Fruit fly (Drosophila melanogaster): ENCODE results near the gene CG13312.

Gene CG13312

DNA sequence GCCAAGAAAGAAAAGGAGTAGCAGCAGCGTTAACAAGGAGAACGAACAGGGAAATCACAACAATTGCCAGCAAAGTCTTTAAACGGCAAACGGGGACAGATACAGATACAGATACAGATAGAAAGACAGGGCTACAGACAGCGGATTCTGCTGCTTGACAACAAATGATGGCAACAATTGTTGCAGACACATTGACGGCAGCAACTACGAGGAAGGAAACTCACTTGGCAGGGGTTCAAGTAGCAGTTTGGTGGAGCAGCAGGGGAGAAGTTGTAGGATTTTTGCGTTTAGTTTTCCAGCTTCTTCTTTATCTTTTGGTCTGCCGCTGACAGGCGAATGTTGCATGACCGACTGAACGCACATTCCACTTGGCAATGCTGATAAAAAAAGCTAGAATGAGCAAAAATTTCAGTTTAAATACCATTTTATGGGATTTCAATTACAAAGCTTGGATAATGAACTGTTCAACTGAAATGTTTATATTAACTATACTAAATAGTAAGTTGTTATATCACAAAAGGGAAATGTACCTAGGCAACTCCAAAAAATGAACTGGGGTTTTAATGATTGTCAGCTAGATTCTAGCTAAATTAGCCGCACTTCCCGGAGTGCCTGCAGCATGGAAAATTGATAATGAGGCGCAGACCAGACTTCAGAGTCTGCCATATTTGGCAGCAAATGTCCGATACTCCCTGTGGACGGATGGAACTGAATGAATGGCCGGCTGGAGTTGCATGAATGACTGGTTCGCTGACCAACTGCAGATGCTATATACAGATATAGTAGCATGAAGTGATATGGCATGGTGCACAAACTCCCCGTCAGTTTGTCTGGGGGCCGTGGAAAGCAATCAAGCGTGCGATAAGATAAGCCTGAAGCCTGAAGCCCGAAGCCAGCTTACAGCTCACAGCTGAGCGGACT is 44.0 kb upstream of the CG13312 start:
- TF ChIP-seq CG11504 (tag; optimal IDR thresholded peaks at IDR 0.05) (peak; percentile 92), wek (GFP tag; optimal IDR thresholded peaks at IDR 0.05) (no peak), CG12659 (GFP tag; optimal IDR thresholded peaks at IDR 0.05) (no peak), z (GFP tag; IDR thresholded peaks at IDR 0.05) (no peak), salm (tag; optimal IDR thresholded peaks at IDR 0.05) (no peak), Rfx (GFP tag; IDR thresholded peaks at IDR 0.05) (0 out of 2 replicates have a peak, but pooled peaks have one; percentile 6), Atf-2 (GFP tag; optimal IDR thresholded peaks at IDR 0.05) (no peak), Sry-β (GFP tag; optimal IDR thresholded peaks at IDR 0.05) (peak; percentile 88), CG13296 (GFP tag; optimal IDR thresholded peaks at IDR 0.05) (no peak), grau (tag; optimal IDR thresholded peaks at IDR 0.05) (no peak), ap (GFP tag; IDR thresholded peaks at IDR 0.05) (no peak), sob (GFP tag; IDR thresholded peaks at IDR 0.05) (no peak), mld (GFP tag; IDR thresholded peaks at IDR 0.05; ENCODE audit: partially characterized antibody) (no peak), Scr (GFP tag; IDR thresholded peaks at IDR 0.05; ENCODE audit: partially characterized antibody) (no peak), Eip74EF (GFP tag; optimal IDR thresholded peaks at IDR 0.05) (no peak), Ets65A (GFP tag) (no peak), CG6791 (GFP tag; IDR thresholded peaks at IDR 0.05; ENCODE audit: partially characterized antibody) (peak; percentile 30; the same call in 1 of the 3 replicates), CG32532 (GFP tag; IDR thresholded peaks at IDR 0.05) (no peak), Drgx (GFP tag; IDR thresholded peaks at IDR 0.05) (no peak), GATAe (GFP tag; conservative IDR thresholded peaks at IDR 0.05) (no peak), CTCF (GFP tag; optimal IDR thresholded peaks at IDR 0.05) (no peak), CkIIα-i1 (GFP tag; IDR thresholded peaks at IDR 0.05) (no peak), sens (GFP tag) (peak; percentile 16), Pdp1 (GFP tag; optimal IDR thresholded peaks at IDR 0.05) (peak in 1 of 2 experiments; percentile 25), CG43689 (GFP tag; IDR thresholded peaks at IDR 0.05) (no peak), CG5245 (GFP tag; optimal IDR thresholded peaks at IDR 0.05) (no peak), row (GFP tag; IDR thresholded peaks at IDR 0.05) (peak; percentile 36; the same call in 2 of the 3 replicates), Sin3A (optimal IDR thresholded peaks at IDR 0.05) (no peak), CG11247 (GFP tag; IDR thresholded peaks at IDR 0.05) (no peak), CG31441 (GFP tag; IDR thresholded peaks at IDR 0.05) (no peak), CG5953 (GFP tag; IDR thresholded peaks at IDR 0.05) (no peak), D19B (GFP tag; optimal IDR thresholded peaks at IDR 0.05) (no peak), grn (GFP tag; optimal IDR thresholded peaks at IDR 0.05) (peak; percentile 40), CG31224 (GFP tag; IDR thresholded peaks at IDR 0.05) (no peak), Mad (GFP tag; optimal IDR thresholded peaks at IDR 0.05) (no peak), Fer1 (GFP tag; optimal IDR thresholded peaks at IDR 0.05) (no peak), zfh1 (GFP tag; IDR thresholded peaks at IDR 0.05) (0 out of 3 replicates have a peak, but pooled peaks have one; percentile 4), CG12155 (GFP tag; optimal IDR thresholded peaks at IDR 0.05) (no peak), CG17385 (GFP tag; optimal IDR thresholded peaks at IDR 0.05) (no peak), lbe (GFP tag; optimal IDR thresholded peaks at IDR 0.05) (no peak)

DNA sequence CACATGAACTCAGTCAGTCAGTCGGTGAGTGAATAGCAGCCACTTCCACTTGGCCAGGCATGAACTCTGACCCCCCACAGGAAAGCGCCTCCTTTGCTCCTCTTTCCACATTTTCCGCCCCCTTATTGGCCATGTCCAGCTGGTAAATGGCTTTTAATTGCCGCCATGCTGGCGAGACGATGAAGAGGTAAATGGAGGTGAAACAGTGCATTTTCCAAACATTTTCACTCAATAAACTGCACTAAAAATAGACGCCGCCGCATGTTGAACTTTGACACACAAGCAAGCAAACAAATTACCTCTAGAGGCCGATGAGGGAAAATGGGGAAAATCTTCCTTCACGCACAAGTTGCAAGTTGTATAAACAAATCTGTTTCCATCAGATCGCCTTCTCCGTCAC is 42.8 kb upstream of the CG13312 start:
- TF ChIP-seq Lim3 (GFP tag; IDR thresholded peaks at IDR 0.05) (no peak), Max (GFP tag; optimal IDR thresholded peaks at IDR 0.05) (no peak), Hr78 (GFP tag; optimal IDR thresholded peaks at IDR 0.05) (peak in 1 of 2 experiments; percentile 96), hb (GFP tag; IDR thresholded peaks at IDR 0.05; ENCODE audit: partially characterized antibody) (0 out of 3 replicates have a peak, but pooled peaks have one; percentile 42), mld (GFP tag; IDR thresholded peaks at IDR 0.05; ENCODE audit: partially characterized antibody) (no peak), ro (GFP tag; IDR thresholded peaks at IDR 0.05) (no peak), twi (tag; optimal IDR thresholded peaks at IDR 0.05) (peak; percentile 5), CG4328 (GFP tag; optimal IDR thresholded peaks at IDR 0.05) (no peak), seq (GFP tag; IDR thresholded peaks at IDR 0.05) (no peak), fd64A (GFP tag; optimal IDR thresholded peaks at IDR 0.05) (peak; percentile 37)
